Fruit fly (Drosophila melanogaster) whole organism, prepupa: ENCODE data around the gene GlyRS.

Source experiments
- Blimp-1 ChIP-seq: fragments of 200-800 bp; sonication (Bioruptor generic); optimal IDR thresholded peaks from 3 replicates; lab custom pipeline; 2017; ENCODE audit warnings: missing biosample characterization, missing genetic modification characterization, mild to moderate bottlenecking, moderate library complexity, missing genetic modification reagents
- CG10631 ChIP-seq: fragments of 200-800 bp; sonication (Bioruptor generic); optimal IDR thresholded peaks from 2 replicates; lab custom pipeline; 2016; ENCODE audit warnings: missing biosample characterization, missing genetic modification characterization
- CG11762 ChIP-seq: fragments of 200-800 bp; sonication (Bioruptor generic); optimal IDR thresholded peaks from 3 replicates; lab custom pipeline; 2016; ENCODE audit warnings: missing biosample characterization, missing genetic modification characterization; ENCODE audit not compliant: insufficient read depth
- CG11902 ChIP-seq: fragments of 200-800 bp; sonication (Bioruptor generic); optimal IDR thresholded peaks from 3 replicates; lab custom pipeline; 2016; ENCODE audit warnings: missing biosample characterization, missing genetic modification characterization
- CG15336 ChIP-seq: fragments of 200-800 bp; sonication (Bioruptor generic); IDR thresholded peaks from 2 replicates; pipeline ENCODE4 v1.3.6; 2022; ENCODE audit warnings: missing biosample characterization, missing genetic modification characterization
- CG3032 ChIP-seq: fragments of 200-800 bp; optimal IDR thresholded peaks from 2 replicates; lab custom pipeline; 2019; ENCODE audit warnings: missing biosample characterization, mild to moderate bottlenecking, missing genetic modification characterization, moderate library complexity
- CG31627 ChIP-seq: fragments of 200-800 bp; sonication (Bioruptor generic); optimal IDR thresholded peaks from 3 replicates; lab custom pipeline; 2016; ENCODE audit warnings: missing biosample characterization, missing genetic modification characterization
- CG32006 ChIP-seq: fragments of 200-800 bp; sonication (Bioruptor generic); optimal IDR thresholded peaks from 3 replicates; lab custom pipeline; 2017; ENCODE audit warnings: missing biosample characterization, mild to moderate bottlenecking, missing genetic modification characterization
- CG34406 ChIP-seq: fragments of 200-800 bp; sonication (Bioruptor generic); optimal IDR thresholded peaks from 3 replicates; lab custom pipeline; 2016; ENCODE audit warnings: missing biosample characterization, missing genetic modification characterization
- CG3919 ChIP-seq: fragments of 200-800 bp; sonication (Bioruptor generic); optimal IDR thresholded peaks from 3 replicates; lab custom pipeline; 2016; ENCODE audit warnings: missing biosample characterization, missing genetic modification characterization
- CG4318 ChIP-seq: fragments of 200-800 bp; sonication (Bioruptor generic); optimal IDR thresholded peaks from 3 replicates; lab custom pipeline; 2017; ENCODE audit warnings: missing biosample characterization, mild to moderate bottlenecking, missing genetic modification characterization
- CG6163 ChIP-seq: fragments of 200-800 bp; sonication (Bioruptor generic); IDR thresholded peaks from 3 replicates; pipeline ENCODE4 v1.3.6; 2022; ENCODE audit warnings: missing biosample characterization, missing genetic modification characterization
- CG6276 ChIP-seq: fragments of 200-800 bp; sonication (Bioruptor generic); optimal IDR thresholded peaks from 2 replicates; lab custom pipeline; 2017; ENCODE audit warnings: missing biosample characterization, mild to moderate bottlenecking, missing genetic modification characterization
- CG6792 ChIP-seq: fragments of 200-800 bp; sonication (Bioruptor generic); optimal IDR thresholded peaks from 3 replicates; lab custom pipeline; 2016; ENCODE audit warnings: missing biosample characterization, missing genetic modification characterization
- CG6808 ChIP-seq: fragments of 200-800 bp; sonication (Bioruptor generic); optimal IDR thresholded peaks from 3 replicates; lab custom pipeline; 2017; ENCODE audit warnings: missing biosample characterization, missing genetic modification characterization, mild to moderate bottlenecking, moderate library complexity, missing genetic modification reagents
- CG7368 ChIP-seq: fragments of 200-800 bp; sonication (Bioruptor generic); optimal IDR thresholded peaks from 3 replicates; lab custom pipeline; 2016; ENCODE audit warnings: missing biosample characterization, missing genetic modification characterization
- CG8119 ChIP-seq: fragments of 200-800 bp; sonication (Bioruptor generic); IDR thresholded peaks from 3 replicates; pipeline ENCODE4 v1.3.6; 2022; ENCODE audit warnings: missing biosample characterization, missing genetic modification characterization
- CG8319 ChIP-seq: fragments of 200-800 bp; sonication (Bioruptor generic); optimal IDR thresholded peaks from 3 replicates; lab custom pipeline; 2016; ENCODE audit warnings: missing biosample characterization, missing genetic modification characterization
- CG9139 ChIP-seq: fragments of 200-800 bp; sonication (Bioruptor generic); optimal IDR thresholded peaks from 3 replicates; lab custom pipeline; 2017; ENCODE audit warnings: missing biosample characterization, mild to moderate bottlenecking, missing genetic modification characterization
- Eip75B ChIP-seq: fragments of 200-800 bp; sonication (Bioruptor generic); optimal IDR thresholded peaks from 3 replicates; lab custom pipeline; 2016; ENCODE audit warnings: missing biosample characterization, missing genetic modification characterization
- Eip93F ChIP-seq: fragments of 200-800 bp; sonication (Bioruptor generic); optimal IDR thresholded peaks from 2 replicates; lab custom pipeline; 2016; ENCODE audit warnings: missing biosample characterization, mild to moderate bottlenecking, missing genetic modification characterization
- Ets96B ChIP-seq: fragments of 200-800 bp; optimal IDR thresholded peaks from 2 replicates; lab custom pipeline; 2019; ENCODE audit warnings: missing biosample characterization, mild to moderate bottlenecking, missing genetic modification characterization, moderate library complexity
- Gug ChIP-seq: fragments of 200-800 bp; sonication (Bioruptor generic); IDR thresholded peaks from 2 replicates; pipeline ENCODE4 v1.3.6; 2022; ENCODE audit warnings: missing biosample characterization, missing genetic modification characterization
- Hr38 ChIP-seq: sonication (Bioruptor generic); optimal IDR thresholded peaks from 2 replicates; lab custom pipeline; 2016; ENCODE audit warnings: missing biosample characterization, missing genetic modification characterization
- Hr39 ChIP-seq: fragments of 200-800 bp; sonication (Bioruptor generic); optimal IDR thresholded peaks from 2 replicates; lab custom pipeline; 2016; ENCODE audit warnings: missing biosample characterization, missing genetic modification characterization
- Hr4 ChIP-seq: fragments of 200-800 bp; sonication (Bioruptor generic); optimal IDR thresholded peaks from 3 replicates; lab custom pipeline; 2016; ENCODE audit warnings: missing biosample characterization, missing genetic modification characterization
- OdsH ChIP-seq: fragments of 200-800 bp; sonication (Bioruptor generic); optimal IDR thresholded peaks from 3 replicates; lab custom pipeline; 2016; ENCODE audit warnings: missing biosample characterization, missing genetic modification characterization
- Sox102F ChIP-seq: fragments of 200-800 bp; sonication (Bioruptor generic); optimal IDR thresholded peaks from 2 replicates; lab custom pipeline; 2016; ENCODE audit warnings: missing biosample characterization, mild to moderate bottlenecking, missing genetic modification characterization
- Sox14 ChIP-seq: fragments of 200-800 bp; sonication (Bioruptor generic); optimal IDR thresholded peaks from 3 replicates; lab custom pipeline; 2016; ENCODE audit warnings: missing biosample characterization, missing genetic modification characterization
- Sox15 ChIP-seq: fragments of 200-800 bp; sonication (Bioruptor generic); optimal IDR thresholded peaks from 3 replicates; lab custom pipeline; 2016; ENCODE audit warnings: missing biosample characterization, missing genetic modification characterization
- acj6 ChIP-seq: fragments of 200-800 bp; sonication (Bioruptor generic); optimal IDR thresholded peaks from 3 replicates; lab custom pipeline; 2016; ENCODE audit warnings: missing biosample characterization, missing genetic modification characterization
- dac ChIP-seq: fragments of 200-800 bp; sonication (Bioruptor generic); optimal IDR thresholded peaks from 2 replicates; lab custom pipeline; 2017; ENCODE audit warnings: missing biosample characterization, mild to moderate bottlenecking, missing genetic modification characterization
- dsx ChIP-seq: fragments of 200-800 bp; optimal IDR thresholded peaks from 3 replicates; lab custom pipeline; 2019; ENCODE audit warnings: missing biosample characterization, mild to moderate bottlenecking, missing genetic modification characterization, moderate library complexity; ENCODE audit not compliant: poor library complexity, severe bottlenecking
- fd59A ChIP-seq: fragments of 200-800 bp; sonication (Bioruptor generic); optimal IDR thresholded peaks from 2 replicates; lab custom pipeline; 2017; ENCODE audit warnings: missing biosample characterization, mild to moderate bottlenecking, missing genetic modification characterization, missing genetic modification reagents
- fd85E ChIP-seq: fragments of 200-800 bp; sonication (Bioruptor generic); optimal IDR thresholded peaks from 3 replicates; lab custom pipeline; 2016; ENCODE audit warnings: missing biosample characterization, missing genetic modification characterization
- fkh ChIP-seq: fragments of 200-800 bp; sonication (Bioruptor generic); optimal IDR thresholded peaks from 3 replicates; lab custom pipeline; 2017; ENCODE audit warnings: missing biosample characterization, mild to moderate bottlenecking, missing genetic modification characterization, moderate library complexity
- lz ChIP-seq: fragments of 200-800 bp; sonication (Bioruptor generic); optimal IDR thresholded peaks from 3 replicates; lab custom pipeline; 2016; ENCODE audit warnings: missing biosample characterization, missing genetic modification characterization
- pdm3 ChIP-seq: fragments of 200-800 bp; sonication (Bioruptor generic); optimal IDR thresholded peaks from 3 replicates; lab custom pipeline; 2016; ENCODE audit warnings: missing biosample characterization, missing genetic modification characterization
- salr ChIP-seq, 2 experiments: fragments of 200-800 bp; sonication (Bioruptor generic); optimal IDR thresholded peaks; 3 replicates each; lab custom pipeline; 2016 to 2018; ENCODE audit warnings: missing biosample characterization in 2 of 2, missing genetic modification characterization in 2 of 2, mild to moderate bottlenecking in 1 of 2
- spab ChIP-seq: fragments of 200-800 bp; sonication (Bioruptor generic); optimal IDR thresholded peaks from 2 replicates; lab custom pipeline; 2017; ENCODE audit warnings: missing biosample characterization, mild to moderate bottlenecking, missing genetic modification characterization, missing genetic modification reagents
- ss ChIP-seq, 2 experiments: fragments of 200-800 bp; sonication (Bioruptor generic); optimal IDR thresholded peaks; 2 replicates in 1 of 2; 3 replicates in 1 of 2; lab custom pipeline; 2017 to 2018; ENCODE audit warnings: mild to moderate bottlenecking in 2 of 2, missing biosample characterization in 2 of 2, missing genetic modification characterization in 2 of 2, moderate library complexity in 1 of 2
- svp ChIP-seq: fragments of 200-800 bp; sonication (Bioruptor generic); peaks from one replicate; lab custom pipeline; 2016; ENCODE audit warnings: missing biosample characterization, missing genetic modification characterization

GlyRS gene

dm6 chr3L:15097878-15098520 lies 3.1 kb downstream of the GlyRS start, which contains the start of gene Ctps (continued):
- TF ChIP-seq CG7368 (GFP tag; lab: Kevin White, UChicago) (no peak), Sox15 (GFP tag; lab: Kevin White, UChicago) (no peak), salr (GFP tag; optimal IDR thresholded peaks at IDR 0.05; lab: Kevin White, UChicago) (no peak), CG9139 (no peak), Hr39 (no peak), CG34406 (no peak), CG11902 (GFP tag; lab: Kevin White, UChicago) (no peak), Hr38 (GFP tag; lab: Kevin White, UChicago) (no peak), CG11762 (no peak), acj6 (no peak), Blimp-1 (GFP tag; lab: Kevin White, UChicago) (no peak), CG8119 (GFP tag; lab: Robert Waterston, UW) (no peak), Hr4 (GFP tag; lab: Kevin White, UChicago) (no peak), Eip75B (no peak), Ets96B (tag; lab: Kevin White, UChicago) (no peak), CG6163 (GFP tag; lab: Robert Waterston, UW) (no peak), CG3919 (GFP tag; lab: Kevin White, UChicago) (no peak), CG4318 (no peak), CG10631 (GFP tag; lab: Kevin White, UChicago) (peak; percentile 29), dac (GFP tag; lab: Kevin White, UChicago) (no peak), CG15336 (0 out of 2 replicates have a peak, but pooled peaks have one; percentile 18), CG6808 (GFP tag; lab: Kevin White, UChicago) (no peak), OdsH (no peak), CG32006 (GFP tag; lab: Kevin White, UChicago) (no peak), Sox14 (peak; percentile 8), ss (GFP tag; optimal IDR thresholded peaks at IDR 0.05; lab: Kevin White, UChicago) (no peak)
- TF ChIP-seq, all 60 proteins: peak for 10

dm6 chr3L:15098659-15099512 lies 3.9 kb downstream of the GlyRS start:
- TF ChIP-seq CG11902 (GFP tag; lab: Kevin White, UChicago) (no peak), CG8319 (peak; percentile 62), Sox102F (GFP tag; lab: Kevin White, UChicago) (peak; percentile 3), CG3919 (GFP tag; lab: Kevin White, UChicago) (peak; percentile 86), CG8119 (GFP tag; lab: Robert Waterston, UW) (peak; percentile 96), lz (GFP tag; lab: Kevin White, UChicago) (peak; percentile 52), OdsH (peak; percentile 70), dsx (GFP tag; lab: Kevin White, UChicago) (peak; percentile 74), CG10631 (GFP tag; lab: Kevin White, UChicago) (peak; percentile 86), Hr4 (GFP tag; lab: Kevin White, UChicago) (peak; percentile 43), dac (GFP tag; lab: Kevin White, UChicago) (peak; percentile 35), pdm3 (peak; percentile 18), ss (GFP tag; optimal IDR thresholded peaks at IDR 0.05; lab: Kevin White, UChicago) (peak; percentile 23 to 51), CG6792 (GFP tag; lab: Kevin White, UChicago) (peak; percentile 69), fd59A (GFP tag; lab: Kevin White, UChicago) (no peak), CG34406 (peak; percentile 71), fd85E (GFP tag; lab: Kevin White, UChicago) (peak; percentile 55), CG31627 (GFP tag; lab: Kevin White, UChicago) (no peak), svp (GFP tag; lab: Kevin White, UChicago) (peak; percentile 70), CG6276 (peak; percentile 91), Gug (GFP tag; lab: Robert Waterston, UW) (peak; percentile 90), Hr38 (GFP tag; lab: Kevin White, UChicago) (no peak), CG6808 (GFP tag; lab: Kevin White, UChicago) (peak; percentile 72), Ets96B (tag; lab: Kevin White, UChicago) (peak; percentile 74), Blimp-1 (GFP tag; lab: Kevin White, UChicago) (peak; percentile 94), CG11762 (peak; percentile 74), CG3032 (peak; percentile 88), CG4318 (peak; percentile 74), Sox15 (GFP tag; lab: Kevin White, UChicago) (no peak), Sox14 (peak; percentile 16), CG32006 (GFP tag; lab: Kevin White, UChicago) (peak; percentile 86), Eip93F (no peak), Eip75B (peak; percentile 81), CG7368 (GFP tag; lab: Kevin White, UChicago) (peak; percentile 86), fkh (GFP tag; lab: Kevin White, UChicago) (peak; percentile 95), CG6163 (GFP tag; lab: Robert Waterston, UW) (no peak; the same call in 1 of the 3 replicates), spab (GFP tag; lab: Kevin White, UChicago) (peak; percentile 77), Hr39 (no peak)
